Fruit fly (Drosophila melanogaster) whole organism, pupa: Measurements from ENCODE around the gene Patsas.
A peak's percentile ranks its signal among the peaks of the same experiment; 100 is the strongest.

ENCODE experiments used
- CG12605 ChIP-seq: fragments of 200-800 bp; sonication (Bioruptor generic); IDR thresholded peaks from 2 replicates; pipeline ENCODE4 v1.3.6; 2022; ENCODE audit warnings: missing biosample characterization, missing genetic modification characterization
- CG17806 ChIP-seq: fragments of 200-800 bp; sonication (Bioruptor generic); optimal IDR thresholded peaks from 2 replicates; lab custom pipeline; 2018; ENCODE audit warnings: missing biosample characterization, mild to moderate bottlenecking, missing genetic modification characterization, moderate library complexity
- CG34367 ChIP-seq: fragments of 200-800 bp; sonication (Bioruptor generic); optimal IDR thresholded peaks from 2 replicates; lab custom pipeline; 2018; ENCODE audit warnings: missing biosample characterization, mild to moderate bottlenecking, missing genetic modification characterization
- CG4496 ChIP-seq: fragments of 200-800 bp; sonication (Bioruptor generic); IDR thresholded peaks from 3 replicates; pipeline ENCODE4 v1.3.6; 2022; ENCODE audit warnings: missing biosample characterization, missing genetic modification characterization
- CG8301 ChIP-seq: fragments of 200-800 bp; sonication (Bioruptor generic); optimal IDR thresholded peaks from 2 replicates; lab custom pipeline; 2018; ENCODE audit warnings: missing biosample characterization, mild to moderate bottlenecking, missing genetic modification characterization
- CG9948 ChIP-seq: fragments of 200-800 bp; sonication (Bioruptor generic); optimal IDR thresholded peaks from 2 replicates; lab custom pipeline; 2018; ENCODE audit warnings: missing biosample characterization, mild to moderate bottlenecking, missing genetic modification characterization, moderate library complexity
- Ets98B ChIP-seq: fragments of 200-800 bp; sonication (Bioruptor generic); IDR thresholded peaks from 2 replicates; pipeline ENCODE4 v1.3.6; 2022; ENCODE audit warnings: missing biosample characterization, missing genetic modification characterization
- Pif1B ChIP-seq: fragments of 200-800 bp; sonication (Bioruptor generic); optimal IDR thresholded peaks from 3 replicates; lab custom pipeline; 2016; ENCODE audit warnings: missing biosample characterization, missing genetic modification characterization
- Snoo ChIP-seq: fragments of 200-800 bp; sonication (Bioruptor generic); optimal IDR thresholded peaks from 3 replicates; lab custom pipeline; 2017; ENCODE audit warnings: missing biosample characterization, mild to moderate bottlenecking, missing genetic modification characterization, inconsistent platforms
- fd96Ca ChIP-seq: fragments of 200-800 bp; sonication (Bioruptor generic); IDR thresholded peaks from 3 replicates; pipeline ENCODE4 v1.3.6; 2022; ENCODE audit warnings: missing biosample characterization, missing genetic modification characterization

Patsas gene

DNA sequence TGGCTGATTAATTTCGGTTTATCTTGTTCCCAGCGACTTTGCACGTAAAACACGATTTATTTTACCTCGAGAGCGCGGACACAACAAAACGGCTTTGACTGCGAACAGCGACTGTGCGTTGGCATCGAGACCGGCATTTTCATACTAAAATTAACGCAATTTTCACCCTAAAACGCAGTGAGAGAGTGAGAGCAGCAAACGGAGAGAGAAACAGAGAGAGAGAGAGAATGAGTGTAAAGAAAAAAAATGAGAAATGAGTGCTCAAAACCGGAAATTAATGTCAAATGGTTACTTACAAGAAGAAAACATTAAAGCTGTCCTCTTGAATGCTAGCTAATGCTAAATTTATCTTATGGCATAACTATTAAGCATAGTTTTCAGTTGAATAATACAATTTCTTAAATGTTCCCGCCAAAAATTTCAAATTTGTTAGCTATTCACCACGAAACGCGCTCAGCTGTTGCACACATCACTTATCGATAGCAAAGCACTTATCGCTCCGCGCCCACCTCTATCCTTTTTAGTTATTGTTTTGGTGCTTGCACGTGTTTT, 47.2 kb downstream of the Patsas start, which contains the start of the genes JhI-21, RpL7-like and CG34164:
Gene JhI-21, minus strand, starts transcription at position 206 of the 552 bp plus-strand sequence.
Gene RpL7-like, plus strand, starts transcription at position 490 of the 552 bp plus-strand sequence.
Gene CG34164, plus strand, starts transcription at position 512 of the 552 bp plus-strand sequence.
- TF ChIP-seq CG12605 (peak; percentile 43; the same call in 1 of the 2 replicates), Pif1B (GFP tag; lab: Kevin White, UChicago) (no peak), Snoo (tag; lab: Kevin White, UChicago) (peak; percentile 6), CG8301 (tag; lab: Kevin White, UChicago) (no peak), Ets98B (peak; percentile 19; the same call in 1 of the 2 replicates), CG9948 (tag; lab: Kevin White, UChicago) (no peak), fd96Ca (GFP tag; lab: Robert Waterston, UW) (no peak)

DNA sequence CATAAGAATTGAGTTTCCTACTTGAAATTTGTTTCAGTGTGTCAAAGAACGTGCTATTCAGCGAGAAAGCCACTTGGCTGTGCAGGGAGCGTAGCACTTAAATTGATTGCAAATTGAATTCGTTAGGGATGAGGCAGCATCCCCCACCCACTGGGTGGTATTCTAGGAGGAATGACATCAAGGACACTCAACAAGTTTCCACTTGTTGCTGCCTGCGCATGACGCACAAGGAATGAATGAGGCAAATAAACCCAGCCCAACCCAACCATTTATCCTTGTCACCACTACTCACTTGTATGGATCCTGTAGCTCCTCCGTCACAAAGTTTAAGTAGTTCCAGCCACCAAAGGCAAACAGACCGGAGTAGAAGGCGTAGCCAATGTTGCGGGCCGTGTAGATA, 49.7 kb downstream of the Patsas start:
- no peak for TF ChIP-seq CG17806 (tag; lab: Kevin White, UChicago)
- TF ChIP-seq Snoo (tag; lab: Kevin White, UChicago): no peak
- no peak for TF ChIP-seq fd96Ca (GFP tag; lab: Robert Waterston, UW)
- peak; percentile 93 for TF ChIP-seq CG12605
- TF ChIP-seq CG34367 (tag; lab: Kevin White, UChicago): no peak
- TF ChIP-seq Ets98B: no peak
- TF ChIP-seq CG4496: no peak
- TF ChIP-seq, all 21 proteins: peak for 1
